Fruit fly (Drosophila melanogaster): Measurements from ENCODE around the gene sNPF.

Gene sNPF

dm6 chr2L:20082965-20083855, 55.5 kb downstream of the sNPF start (continued):
- TF ChIP-seq CG2120 (GFP tag; optimal IDR thresholded peaks at IDR 0.05) (peak; percentile 19), CG6854 (GFP tag; optimal IDR thresholded peaks at IDR 0.05) (peak; percentile 9), Poxn (GFP tag; IDR thresholded peaks at IDR 0.05) (no peak), Sox102F (GFP tag; optimal IDR thresholded peaks at IDR 0.05) (peak; percentile 47), prd (optimal IDR thresholded peaks at IDR 0.05) (no peak), prd (GFP tag; IDR thresholded peaks at IDR 0.05) (peak; percentile 18; the same call in 1 of the 3 replicates), pan (optimal IDR thresholded peaks at IDR 0.05) (no peak), pan (GFP tag; optimal IDR thresholded peaks at IDR 0.05 in 1 of 2, IDR thresholded peaks at IDR 0.05 in 1 of 2) (peak in 1 of 2 experiments; percentile 23), CG1603 (tag; optimal IDR thresholded peaks at IDR 0.05) (peak; percentile 23), CTCF (GFP tag; optimal IDR thresholded peaks at IDR 0.05) (peak; percentile 4), Med (GFP tag) (peak; percentile 81), Pdp1 (GFP tag; optimal IDR thresholded peaks at IDR 0.05) (peak in 1 of 2 experiments; percentile 85), en (GFP tag; optimal IDR thresholded peaks at IDR 0.05) (no peak), CG12104 (GFP tag; optimal IDR thresholded peaks at IDR 0.05) (no peak), CG10209 (GFP tag; optimal IDR thresholded peaks at IDR 0.05) (no peak), Dbx (GFP tag; IDR thresholded peaks at IDR 0.05) (no peak), ap (GFP tag; IDR thresholded peaks at IDR 0.05) (no peak), cad (GFP tag; optimal IDR thresholded peaks at IDR 0.05) (no peak), dati (GFP tag; IDR thresholded peaks at IDR 0.05) (no peak), CG6175 (GFP tag; IDR thresholded peaks at IDR 0.05) (peak; percentile 40; the same call in 1 of the 3 replicates), CG2129 (GFP tag; IDR thresholded peaks at IDR 0.05; ENCODE audit: partially characterized antibody) (no peak), Sin3A (optimal IDR thresholded peaks at IDR 0.05) (no peak)

dm6 chr2L:20084068-20084651, 56.4 kb downstream of the sNPF start:
- TF ChIP-seq CG3995 (GFP tag; optimal IDR thresholded peaks at IDR 0.05) (peak; percentile 49), CG12769 (tag; optimal IDR thresholded peaks at IDR 0.05) (no peak), cas (GFP tag; IDR thresholded peaks at IDR 0.05) (no peak), Rx (GFP tag; IDR thresholded peaks at IDR 0.05) (no peak), TFAM (GFP tag; optimal IDR thresholded peaks at IDR 0.05) (no peak), CG1602 (GFP tag; optimal IDR thresholded peaks at IDR 0.05) (no peak), prd (optimal IDR thresholded peaks at IDR 0.05) (no peak), prd (GFP tag; IDR thresholded peaks at IDR 0.05) (0 out of 3 replicates have a peak, but pooled peaks have one; percentile 21), unc-4 (GFP tag; IDR thresholded peaks at IDR 0.05; ENCODE audit: partially characterized antibody) (no peak), ken (GFP tag; IDR thresholded peaks at IDR 0.05) (no peak), klu (GFP tag; IDR thresholded peaks at IDR 0.05) (no peak), Hand (GFP tag; optimal IDR thresholded peaks at IDR 0.05) (no peak), esg (GFP tag; conservative IDR thresholded peaks at IDR 0.05) (no peak), ttk (GFP tag; IDR thresholded peaks at IDR 0.05) (no peak), CG9932 (GFP tag; IDR thresholded peaks at IDR 0.05) (no peak), jumu (GFP tag; optimal IDR thresholded peaks at IDR 0.05) (no peak), nerfin-1 (tag; optimal IDR thresholded peaks at IDR 0.05) (no peak), CG1832 (GFP tag; optimal IDR thresholded peaks at IDR 0.05) (no peak), Optix (GFP tag; IDR thresholded peaks at IDR 0.05) (0 out of 3 replicates have a peak, but pooled peaks have one; percentile 14), CG13894 (tag; optimal IDR thresholded peaks at IDR 0.05) (no peak), Nf-YC (tag; optimal IDR thresholded peaks at IDR 0.05) (no peak), wdn (GFP tag; IDR thresholded peaks at IDR 0.05) (no peak), HLHmδ (GFP tag; optimal IDR thresholded peaks at IDR 0.05) (no peak), Hr3 (GFP tag; optimal IDR thresholded peaks at IDR 0.05) (no peak), Ets65A (GFP tag) (peak; percentile 84), hkb (optimal IDR thresholded peaks at IDR 0.05) (no peak), hkb (GFP tag; IDR thresholded peaks at IDR 0.05) (no peak), CG6254 (GFP tag; optimal IDR thresholded peaks at IDR 0.05) (peak; percentile 59), CG1647 (GFP tag; optimal IDR thresholded peaks at IDR 0.05) (no peak), CTCF (GFP tag; optimal IDR thresholded peaks at IDR 0.05) (no peak), pho (GFP tag; optimal IDR thresholded peaks at IDR 0.05) (no peak)

Data from whole organism, embryonic.